Worm (Caenorhabditis elegans): ENCODE data around the gene gpdh-2.

DNA sequence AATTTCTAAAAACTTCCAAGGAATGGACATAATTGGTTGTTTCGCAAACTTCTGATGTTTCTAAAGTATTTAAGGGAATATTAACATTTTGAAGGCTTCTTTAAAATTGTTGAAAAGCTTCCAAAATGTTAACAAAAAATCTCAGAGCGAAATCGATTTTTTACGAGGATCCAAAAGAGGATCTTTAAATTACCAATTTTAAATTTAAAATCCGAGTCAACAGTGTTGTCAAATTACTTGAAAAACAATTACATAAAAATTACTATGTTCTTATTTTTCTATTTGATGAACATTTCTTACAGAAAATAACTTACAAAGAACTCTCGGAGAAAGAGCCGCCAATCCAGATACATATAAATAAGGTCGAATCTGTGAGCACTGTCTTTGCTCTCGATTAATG is 18.0 kb upstream of the gpdh-2 start, which contains the start of gene ZK757.10:
- TF ChIP-seq him-1 (tag; optimal IDR thresholded peaks at IDR 0.05) = no peak
- TF ChIP-seq dao-5 (tag; optimal IDR thresholded peaks at IDR 0.05) = no peak
